Fruit fly (Drosophila melanogaster) whole organism, embryonic: Measurements from ENCODE around the gene CG7182.

Experiments
- B-H2 ChIP-seq: fragments of 200-800 bp; sonication (Bioruptor generic); optimal IDR thresholded peaks from 2 replicates; lab custom pipeline; 2018; ENCODE audit warnings: missing biosample characterization, mild to moderate bottlenecking, missing genetic modification characterization
- Bdp1 ChIP-seq: fragments of 200-800 bp; sonication (Bioruptor generic); optimal IDR thresholded peaks from 3 replicates; lab custom pipeline; 2016; ENCODE audit warnings: missing biosample characterization, missing genetic modification characterization
- CG15073 ChIP-seq: fragments of 200-800 bp; sonication (Bioruptor generic); optimal IDR thresholded peaks from 2 replicates; lab custom pipeline; 2016; ENCODE audit warnings: missing biosample characterization, missing genetic modification characterization
- CG1529 ChIP-seq: fragments of 200-800 bp; sonication (Bioruptor generic); optimal IDR thresholded peaks from 3 replicates; lab custom pipeline; 2018; ENCODE audit warnings: missing biosample characterization, missing genetic modification characterization
- CG1647 ChIP-seq: fragments of 200-800 bp; sonication (Bioruptor generic); optimal IDR thresholded peaks from 3 replicates; lab custom pipeline; 2016; ENCODE audit warnings: missing biosample characterization, missing genetic modification characterization
- CG18764 ChIP-seq: fragments of 200-800 bp; sonication (Bioruptor generic); optimal IDR thresholded peaks from 3 replicates; lab custom pipeline; 2016; ENCODE audit warnings: missing biosample characterization, missing genetic modification characterization
- CG2678 ChIP-seq: fragments of 200-800 bp; sonication (Bioruptor generic); optimal IDR thresholded peaks from 3 replicates; lab custom pipeline; 2019; ENCODE audit warnings: missing biosample characterization, mild to moderate bottlenecking, missing genetic modification characterization, moderate library complexity
- CG31365 ChIP-seq: fragments of 200-800 bp; sonication (Bioruptor generic); optimal IDR thresholded peaks from 2 replicates; lab custom pipeline; 2018; ENCODE audit warnings: missing biosample characterization, mild to moderate bottlenecking, missing genetic modification characterization
- CG3163 ChIP-seq: fragments of 200-800 bp; sonication (Bioruptor generic); optimal IDR thresholded peaks from 3 replicates; lab custom pipeline; 2016; ENCODE audit warnings: missing biosample characterization, missing genetic modification characterization
- CG3407 ChIP-seq: fragments of 200-800 bp; sonication (Bioruptor generic); optimal IDR thresholded peaks from 2 replicates; lab custom pipeline; 2018; ENCODE audit warnings: missing biosample characterization, mild to moderate bottlenecking, missing genetic modification characterization
- CG34224 ChIP-seq: fragments of 200-800 bp; sonication (Bioruptor generic); IDR thresholded peaks from 3 replicates; pipeline ENCODE4 v1.3.6; 2022; ENCODE audit warnings: missing biosample characterization, missing genetic modification characterization; ENCODE audit not compliant: partially characterized antibody
- CG42726 ChIP-seq: fragments of 200-800 bp; sonication (Bioruptor generic); IDR thresholded peaks from 2 replicates; pipeline ENCODE4 v1.3.6; 2022; ENCODE audit warnings: missing biosample characterization, missing genetic modification characterization; ENCODE audit not compliant: partially characterized antibody
- CG43689 ChIP-seq: fragments of 200-800 bp; sonication (Bioruptor generic); IDR thresholded peaks from 2 replicates; pipeline ENCODE4 v1.3.6; 2022; ENCODE audit warnings: missing biosample characterization, missing genetic modification characterization
- CG4404 ChIP-seq: fragments of 200-800 bp; sonication (Bioruptor generic); IDR thresholded peaks from 2 replicates; pipeline ENCODE4 v1.3.6; 2022; ENCODE audit warnings: missing biosample characterization, missing genetic modification characterization
- CG4424 ChIP-seq: fragments of 200-800 bp; sonication (Bioruptor generic); optimal IDR thresholded peaks from 3 replicates; lab custom pipeline; 2016; ENCODE audit warnings: missing biosample characterization, missing genetic modification characterization
- CG6175 ChIP-seq: fragments of 200-800 bp; sonication (Bioruptor generic); IDR thresholded peaks from 3 replicates; pipeline ENCODE4 v1.3.6; 2022; ENCODE audit warnings: missing biosample characterization, missing genetic modification characterization
- CG6683 ChIP-seq: fragments of 200-800 bp; sonication (Bioruptor generic); optimal IDR thresholded peaks from 2 replicates; lab custom pipeline; 2017; ENCODE audit warnings: missing biosample characterization, mild to moderate bottlenecking, missing genetic modification characterization, missing genetic modification reagents
- CG7963 ChIP-seq: fragments of 200-800 bp; sonication (Bioruptor generic); IDR thresholded peaks from 3 replicates; pipeline ENCODE4 v1.3.6; 2022; ENCODE audit warnings: missing biosample characterization, missing genetic modification characterization; ENCODE audit not compliant: partially characterized antibody
- CG8765 ChIP-seq: fragments of 200-800 bp; sonication (Bioruptor generic); IDR thresholded peaks from 2 replicates; pipeline ENCODE4 v1.3.6; 2022; ENCODE audit warnings: missing biosample characterization, missing genetic modification characterization
- CrebB ChIP-seq: fragments of 200-800 bp; sonication (Bioruptor generic); optimal IDR thresholded peaks from 3 replicates; lab custom pipeline; 2018; ENCODE audit warnings: missing biosample characterization, mild to moderate bottlenecking, missing genetic modification characterization
- HLH4C ChIP-seq: fragments of 200-800 bp; sonication (Bioruptor generic); IDR thresholded peaks from 3 replicates; pipeline ENCODE4 v1.3.6; 2022; ENCODE audit warnings: missing biosample characterization, missing genetic modification characterization; ENCODE audit not compliant: partially characterized antibody
- HmgD ChIP-seq: fragments of 200-800 bp; sonication (Bioruptor generic); optimal IDR thresholded peaks from 3 replicates; lab custom pipeline; 2016; ENCODE audit warnings: missing biosample characterization, missing genetic modification characterization
- Jarid2 ChIP-seq: fragments of 200-800 bp; sonication (Bioruptor generic); optimal IDR thresholded peaks from 3 replicates; lab custom pipeline; 2017; ENCODE audit warnings: mild to moderate bottlenecking, missing biosample characterization, missing genetic modification reagents, missing genetic modification characterization
- NFAT ChIP-seq: fragments of 200-800 bp; sonication (Bioruptor generic); IDR thresholded peaks from 2 replicates; pipeline ENCODE4 v1.3.6; 2022; ENCODE audit warnings: missing biosample characterization, missing genetic modification characterization
- Neu2 ChIP-seq: fragments of 200-800 bp; sonication (Bioruptor generic); optimal IDR thresholded peaks from 3 replicates; lab custom pipeline; 2016; ENCODE audit warnings: missing biosample characterization, missing genetic modification characterization, borderline replicate concordance
- Pdp1 ChIP-seq, 2 experiments: fragments of 200-800 bp; sonication (Bioruptor generic); optimal IDR thresholded peaks; 3 replicates each; lab custom pipeline; 2016; ENCODE audit warnings: missing biosample characterization in 2 of 2, missing genetic modification characterization in 2 of 2, mild to moderate bottlenecking in 1 of 2, moderate library complexity in 1 of 2
- Poxn ChIP-seq: fragments of 200-800 bp; sonication (Bioruptor generic); IDR thresholded peaks from 2 replicates; pipeline ENCODE4 v1.3.6; 2022; ENCODE audit warnings: missing biosample characterization, missing genetic modification characterization
- Trl ChIP-seq, 3 experiments: fragments of >200 bp in 2 of 3; fragments of 200-800 bp in 1 of 3; sonication (Bioruptor generic) in 1 of 3; optimal IDR thresholded peaks; 2 replicates in 1 of 3; 3 replicates in 2 of 3; lab custom pipeline; 2016 to 2017; ENCODE audit warnings: missing biosample characterization in 1 of 3, missing genetic modification characterization in 1 of 3
- al ChIP-seq: fragments of 200-800 bp; sonication (Bioruptor generic); IDR thresholded peaks from 2 replicates; pipeline ENCODE4 v1.3.6; 2022; ENCODE audit warnings: missing biosample characterization, missing genetic modification characterization
- caup ChIP-seq: fragments of 200-800 bp; sonication (Bioruptor generic); optimal IDR thresholded peaks from 3 replicates; lab custom pipeline; 2017; ENCODE audit warnings: missing biosample characterization, mild to moderate bottlenecking, missing genetic modification characterization, moderate library complexity; ENCODE audit not compliant: severe bottlenecking
- chm ChIP-seq: fragments of 200-800 bp; sonication (Bioruptor generic); IDR thresholded peaks from 2 replicates; pipeline ENCODE4 v1.3.6; 2022; ENCODE audit warnings: missing biosample characterization, missing genetic modification characterization
- cwo ChIP-seq: fragments of 200-800 bp; sonication (Bioruptor generic); optimal IDR thresholded peaks from 3 replicates; lab custom pipeline; 2017; ENCODE audit warnings: missing biosample characterization, missing genetic modification characterization, mild to moderate bottlenecking, moderate library complexity, missing genetic modification reagents
- dysf ChIP-seq: fragments of 200-800 bp; sonication (Bioruptor generic); IDR thresholded peaks from 3 replicates; pipeline ENCODE4 v1.3.6; 2022; ENCODE audit warnings: missing biosample characterization, missing genetic modification characterization
- eyg ChIP-seq: fragments of 200-800 bp; sonication (Bioruptor generic); optimal IDR thresholded peaks from 3 replicates; lab custom pipeline; 2016; ENCODE audit warnings: missing biosample characterization, missing genetic modification characterization
- gem ChIP-seq: fragments of 200-800 bp; sonication (Bioruptor generic); optimal IDR thresholded peaks from 2 replicates; lab custom pipeline; 2019; ENCODE audit warnings: missing biosample characterization, mild to moderate bottlenecking, missing genetic modification characterization, moderate library complexity
- hbn ChIP-seq: fragments of 200-800 bp; sonication (Bioruptor generic); IDR thresholded peaks from 2 replicates; pipeline ENCODE4 v1.3.6; 2022; ENCODE audit warnings: missing biosample characterization, missing genetic modification characterization; ENCODE audit not compliant: partially characterized antibody
- hkb ChIP-seq, 2 experiments: fragments of 200-800 bp in 1 of 2; fragments of >200 bp in 1 of 2; sonication (Bioruptor generic) in 1 of 2; IDR thresholded peaks in 1 of 2; optimal IDR thresholded peaks in 1 of 2; 2 replicates each; pipeline versions ENCODE4 v1.3.6 to Lab custom; 2017 to 2022; ENCODE audit warnings: missing biosample characterization in 1 of 2, missing genetic modification characterization in 1 of 2
- kni ChIP-seq: fragments of 200-800 bp; sonication (Bioruptor generic); optimal IDR thresholded peaks from 3 replicates; lab custom pipeline; 2017; ENCODE audit warnings: mild to moderate bottlenecking, missing biosample characterization, missing genetic modification reagents, missing genetic modification characterization
- nom ChIP-seq: fragments of 200-800 bp; sonication (Bioruptor generic); optimal IDR thresholded peaks from 2 replicates; lab custom pipeline; 2017; ENCODE audit warnings: missing biosample characterization, missing genetic modification characterization, mild to moderate bottlenecking, moderate library complexity, missing genetic modification reagents
- sob ChIP-seq: fragments of 200-800 bp; sonication (Bioruptor generic); IDR thresholded peaks from 2 replicates; pipeline ENCODE4 v1.3.6; 2022; ENCODE audit warnings: missing biosample characterization, missing genetic modification characterization
- tll ChIP-seq, 2 experiments: fragments of 200-800 bp in 1 of 2; fragments of >200 bp in 1 of 2; sonication (Bioruptor generic) in 1 of 2; optimal IDR thresholded peaks; 2 replicates each; lab custom pipeline; 2017 to 2019; ENCODE audit warnings: missing biosample characterization in 2 of 2, missing genetic modification characterization in 2 of 2, mild to moderate bottlenecking in 1 of 2, moderate library complexity in 1 of 2
- toy ChIP-seq: fragments of 200-800 bp; sonication (Bioruptor generic); IDR thresholded peaks from 2 replicates; pipeline ENCODE4 v1.3.6; 2022; ENCODE audit warnings: missing biosample characterization, missing genetic modification characterization
- tx ChIP-seq: fragments of 200-800 bp; sonication (Bioruptor generic); optimal IDR thresholded peaks from 2 replicates; lab custom pipeline; 2016; ENCODE audit warnings: missing biosample characterization, missing genetic modification characterization
- unc-4 ChIP-seq: fragments of 200-800 bp; sonication (Bioruptor generic); IDR thresholded peaks from 2 replicates; pipeline ENCODE4 v1.3.6; 2022; ENCODE audit warnings: missing biosample characterization, missing genetic modification characterization; ENCODE audit not compliant: partially characterized antibody
- usp ChIP-seq: fragments of >200 bp; optimal IDR thresholded peaks from 2 replicates; lab custom pipeline; 2017; ENCODE audit warnings: missing biosample characterization, missing genetic modification characterization
- yki ChIP-seq: fragments of >200 bp; optimal IDR thresholded peaks from 3 replicates; lab custom pipeline; 2018
- z ChIP-seq: fragments of 200-800 bp; sonication (Bioruptor generic); IDR thresholded peaks from 3 replicates; pipeline ENCODE4 v1.3.6; 2022; ENCODE audit warnings: missing biosample characterization, missing genetic modification characterization
- zen2 ChIP-seq: fragments of 200-800 bp; sonication (Bioruptor generic); IDR thresholded peaks from 3 replicates; pipeline ENCODE4 v1.3.6; 2022; ENCODE audit warnings: missing biosample characterization, missing genetic modification characterization; ENCODE audit not compliant: partially characterized antibody
- zfh1 ChIP-seq: fragments of 200-800 bp; sonication (Bioruptor generic); IDR thresholded peaks from 3 replicates; pipeline ENCODE4 v1.3.6; 2022; ENCODE audit warnings: missing biosample characterization, missing genetic modification characterization

The CG7182 gene

DNA sequence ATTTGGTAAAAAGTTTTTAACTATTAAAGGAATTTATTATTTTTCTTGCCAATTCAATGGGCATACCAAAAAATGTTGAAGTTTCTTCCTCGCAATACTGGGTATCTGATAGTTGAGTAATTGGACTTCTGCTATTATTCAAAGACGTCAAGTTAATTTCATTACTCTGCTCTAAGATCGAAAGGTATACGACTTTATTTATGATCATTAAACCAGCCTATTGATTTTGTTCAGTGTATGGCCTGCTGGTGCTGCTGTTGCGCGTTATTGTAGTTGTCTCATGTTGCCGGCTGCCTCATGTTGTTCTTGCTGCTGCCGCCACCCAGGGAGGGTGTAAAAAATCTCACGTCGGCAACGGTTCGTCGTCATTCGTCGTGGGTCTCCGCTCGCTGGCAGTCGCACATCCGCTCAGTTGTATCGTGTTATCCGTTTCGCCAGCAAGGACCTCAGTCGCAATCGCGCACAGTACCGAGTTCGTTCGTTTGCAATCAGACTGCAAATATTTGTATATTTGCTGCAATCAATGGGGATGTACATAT, 49.5 kb upstream of the CG7182 start, which contains the start of gene CG7120 (continued):
- TF ChIP-seq hbn (GFP tag; lab: Robert Waterston, UW) (no peak), eyg (GFP tag; lab: Kevin White, UChicago) (no peak), CG4424 (GFP tag; lab: Kevin White, UChicago) (peak; percentile 55), dysf (GFP tag; lab: Robert Waterston, UW) (0 out of 3 replicates have a peak, but pooled peaks have one; percentile 29), toy (GFP tag; lab: Robert Waterston, UW) (no peak), CG15073 (GFP tag; lab: Kevin White, UChicago) (no peak), kni (GFP tag; lab: Kevin White, UChicago) (no peak), yki (lab: Kevin White, UChicago) (no peak), caup (GFP tag; lab: Kevin White, UChicago) (peak; percentile 26), unc-4 (GFP tag; lab: Robert Waterston, UW) (no peak), chm (peak; percentile 47; the same call in 1 of the 2 replicates), gem (peak; percentile 63), Jarid2 (GFP tag; lab: Kevin White, UChicago) (peak; percentile 49), cwo (GFP tag; lab: Kevin White, UChicago) (peak; percentile 41), tll (GFP tag; optimal IDR thresholded peaks at IDR 0.05; lab: Kevin White, UChicago) (no peak), CG4404 (GFP tag; lab: Robert Waterston, UW) (no peak), CrebB (no peak), CG6683 (GFP tag; lab: Kevin White, UChicago) (no peak), z (no peak), Poxn (no peak), HLH4C (GFP tag; lab: Robert Waterston, UW) (peak; percentile 67; the same call in 1 of the 3 replicates), CG3407 (no peak), zfh1 (peak; percentile 56; the same call in 2 of the 3 replicates), usp (GFP tag; lab: Kevin White, UChicago) (no peak), CG6175 (GFP tag; lab: Robert Waterston, UW) (no peak), CG42726 (GFP tag; lab: Robert Waterston, UW) (no peak), Bdp1 (GFP tag; lab: Kevin White, UChicago) (no peak), NFAT (no peak), CG31365 (tag; lab: Kevin White, UChicago) (no peak), HmgD (GFP tag; lab: Kevin White, UChicago) (peak; percentile 7), Trl (optimal IDR thresholded peaks at IDR 0.05; lab: Kevin White, UChicago) (no peak), Trl (GFP tag; optimal IDR thresholded peaks at IDR 0.05; lab: Kevin White, UChicago) (no peak), CG2678 (tag; lab: Kevin White, UChicago) (no peak), CG7963 (no peak), CG43689 (GFP tag; lab: Robert Waterston, UW) (no peak), B-H2 (GFP tag; lab: Kevin White, UChicago) (no peak), CG18764 (GFP tag; lab: Kevin White, UChicago) (peak; percentile 24), al (no peak), Neu2 (GFP tag; lab: Kevin White, UChicago) (no peak), Pdp1 (GFP tag; optimal IDR thresholded peaks at IDR 0.05; lab: Kevin White, UChicago) (peak; percentile 43 to 58), CG3163 (no peak), CG8765 (GFP tag; lab: Robert Waterston, UW) (no peak; the same call in 1 of the 2 replicates), sob (GFP tag; lab: Robert Waterston, UW) (peak; percentile 62; the same call in 1 of the 2 replicates), CG34224 (GFP tag; lab: Robert Waterston, UW) (no peak), nom (GFP tag; lab: Kevin White, UChicago) (no peak), CG1647 (GFP tag; lab: Kevin White, UChicago) (peak; percentile 19), tx (GFP tag; lab: Kevin White, UChicago) (peak; percentile 4), zen2 (GFP tag; lab: Robert Waterston, UW) (no peak), hkb (optimal IDR thresholded peaks at IDR 0.05; lab: Kevin White, UChicago) (no peak), hkb (GFP tag; IDR thresholded peaks at IDR 0.05; lab: Robert Waterston, UW) (peak; percentile 43; the same call in 1 of the 2 replicates), CG1529 (GFP tag; lab: Kevin White, UChicago) (no peak)
